Worm (Caenorhabditis elegans) whole organism, L3 larva: ENCODE data around the gene nhr-7.
A peak's percentile ranks its signal among the peaks of the same experiment; 100 is the strongest.

ENCODE experiments used
- R02D3.7 ChIP-seq: fragments of 150-350 bp; optimal IDR thresholded peaks from 2 replicates; lab custom pipeline; 2014; ENCODE audit warnings: missing biosample characterization, missing genetic modification characterization
- ZK546.5 ChIP-seq: sonication (generic microtip); optimal IDR thresholded peaks from 2 replicates; lab custom pipeline; 2017; ENCODE audit warnings: missing biosample characterization, missing genetic modification characterization
- aly-2 ChIP-seq: fragments of 150-350 bp; optimal IDR thresholded peaks from 2 replicates; lab custom pipeline; 2014; ENCODE audit warnings: missing biosample characterization, missing genetic modification characterization
- ama-1 ChIP-seq: fragments of 150-350 bp; optimal IDR thresholded peaks from 2 replicates; lab custom pipeline; 2018
- ceh-16 ChIP-seq: sonication (generic microtip); optimal IDR thresholded peaks from 2 replicates; lab custom pipeline; 2017; ENCODE audit warnings: missing biosample characterization, missing genetic modification characterization
- ceh-28 ChIP-seq: fragments of 150-350 bp; optimal IDR thresholded peaks from 2 replicates; lab custom pipeline; 2014; ENCODE audit warnings: missing biosample characterization, missing genetic modification reagents, missing genetic modification characterization
- ceh-82 ChIP-seq: fragments of 150-350 bp; optimal IDR thresholded peaks from 2 replicates; lab custom pipeline; 2014; ENCODE audit warnings: missing biosample characterization, missing genetic modification characterization
- ceh-9 ChIP-seq: sonication (generic microtip); optimal IDR thresholded peaks from 2 replicates; lab custom pipeline; 2018; ENCODE audit warnings: missing biosample characterization, missing genetic modification characterization
- daf-12 ChIP-seq: fragments of 150-350 bp; optimal IDR thresholded peaks from 2 replicates; lab custom pipeline; 2014; ENCODE audit warnings: missing biosample characterization, missing genetic modification reagents, missing genetic modification characterization
- egl-27 ChIP-seq: sonication (generic microtip); optimal IDR thresholded peaks from 4 replicates; lab custom pipeline; 2017; ENCODE audit warnings: missing biosample characterization, missing genetic modification reagents, missing genetic modification characterization
- egl-5 ChIP-seq: fragments of 150-350 bp; optimal IDR thresholded peaks from 2 replicates; lab custom pipeline; 2017; ENCODE audit warnings: missing biosample characterization, missing genetic modification reagents, missing genetic modification characterization, inconsistent platforms
- elt-1 ChIP-seq: fragments of 150-350 bp; optimal IDR thresholded peaks from 2 replicates; lab custom pipeline; 2014; ENCODE audit warnings: missing biosample characterization, missing genetic modification characterization
- elt-2 ChIP-seq: sonication (generic microtip); optimal IDR thresholded peaks from 2 replicates; lab custom pipeline; 2016; ENCODE audit warnings: missing genetic modification reagents, mild to moderate bottlenecking, missing genetic modification characterization, missing compliant biosample characterization
- elt-3 ChIP-seq, 3 experiments: fragments of 150-350 bp in 1 of 3; sonication (generic microtip) in 2 of 3; optimal IDR thresholded peaks; 2 replicates in 2 of 3; 4 replicates in 1 of 3; lab custom pipeline; 2014 to 2017; ENCODE audit warnings: missing biosample characterization in 3 of 3, missing genetic modification characterization in 3 of 3
- fkh-10 ChIP-seq: sonication (generic microtip); optimal IDR thresholded peaks from 2 replicates; lab custom pipeline; 2017; ENCODE audit warnings: missing biosample characterization, missing genetic modification reagents, missing genetic modification characterization
- fkh-2 ChIP-seq: fragments of 150-350 bp; optimal IDR thresholded peaks from 2 replicates; lab custom pipeline; 2014; ENCODE audit warnings: missing biosample characterization, missing genetic modification reagents, missing genetic modification characterization
- hmg-11 ChIP-seq: sonication (generic microtip); optimal IDR thresholded peaks from 2 replicates; lab custom pipeline; 2016; ENCODE audit warnings: missing genetic modification characterization, missing compliant biosample characterization
- jun-1 ChIP-seq: fragments of 150-350 bp; optimal IDR thresholded peaks from 2 replicates; lab custom pipeline; 2014; ENCODE audit warnings: missing biosample characterization, missing genetic modification reagents, missing genetic modification characterization
- lin-15B ChIP-seq: fragments of 150-350 bp; optimal IDR thresholded peaks from 2 replicates; lab custom pipeline; 2014; ENCODE audit warnings: missing biosample characterization, missing genetic modification characterization
- lin-39 ChIP-seq: fragments of 150-350 bp; optimal IDR thresholded peaks from 2 replicates; lab custom pipeline; 2018; ENCODE audit warnings: missing biosample characterization, missing genetic modification reagents, missing genetic modification characterization
- mdl-1 ChIP-seq: fragments of 150-350 bp; optimal IDR thresholded peaks from 2 replicates; lab custom pipeline; 2014; ENCODE audit warnings: missing biosample characterization, missing genetic modification characterization
- mml-1 ChIP-seq: fragments of 150-350 bp; sonication (generic microtip); optimal IDR thresholded peaks from 3 replicates; lab custom pipeline; 2014; ENCODE audit warnings: missing biosample characterization, missing genetic modification characterization
- nfya-1 ChIP-seq: sonication (generic microtip); optimal IDR thresholded peaks from 2 replicates; lab custom pipeline; 2017; ENCODE audit warnings: missing genetic modification characterization, mild to moderate bottlenecking, missing compliant biosample characterization, antibody characterized with exemption, moderate library complexity; ENCODE audit not compliant: insufficient read depth
- nhr-11 ChIP-seq: fragments of 150-350 bp; optimal IDR thresholded peaks from 2 replicates; lab custom pipeline; 2014; ENCODE audit warnings: missing biosample characterization, missing genetic modification characterization
- nhr-12 ChIP-seq: fragments of 150-350 bp; optimal IDR thresholded peaks from 2 replicates; lab custom pipeline; 2014; ENCODE audit warnings: missing biosample characterization, missing genetic modification characterization
- nhr-23 ChIP-seq: fragments of 150-350 bp; optimal IDR thresholded peaks from 2 replicates; lab custom pipeline; 2014; ENCODE audit warnings: missing biosample characterization, missing genetic modification reagents, missing genetic modification characterization
- nhr-25 ChIP-seq: sonication (generic microtip); optimal IDR thresholded peaks from 2 replicates; lab custom pipeline; 2017; ENCODE audit warnings: missing biosample characterization, missing genetic modification characterization
- nhr-28 ChIP-seq: fragments of 150-350 bp; optimal IDR thresholded peaks from 2 replicates; lab custom pipeline; 2014; ENCODE audit warnings: missing biosample characterization, missing genetic modification characterization
- nhr-43 ChIP-seq: sonication (generic microtip); optimal IDR thresholded peaks from 2 replicates; lab custom pipeline; 2016; ENCODE audit warnings: mild to moderate bottlenecking, missing genetic modification characterization, missing compliant biosample characterization; ENCODE audit not compliant: poor library complexity, severe bottlenecking
- nhr-77 ChIP-seq: fragments of 150-350 bp; optimal IDR thresholded peaks from 2 replicates; lab custom pipeline; 2014; ENCODE audit warnings: missing biosample characterization, missing genetic modification characterization
- pha-4 ChIP-seq: fragments of 150-350 bp; optimal IDR thresholded peaks from 2 replicates; lab custom pipeline; 2014; ENCODE audit warnings: missing biosample characterization, missing genetic modification reagents, missing genetic modification characterization
- sea-2 ChIP-seq: fragments of 150-350 bp; sonication (generic microtip); optimal IDR thresholded peaks from 4 replicates; lab custom pipeline; 2014; ENCODE audit warnings: missing biosample characterization, missing genetic modification reagents, missing genetic modification characterization
- skn-1 ChIP-seq: fragments of 150-350 bp; optimal IDR thresholded peaks from 2 replicates; lab custom pipeline; 2014; ENCODE audit warnings: missing biosample characterization, missing genetic modification characterization
- snpc-4 ChIP-seq: fragments of 150-350 bp; optimal IDR thresholded peaks from 2 replicates; lab custom pipeline; 2014; ENCODE audit warnings: missing biosample characterization, missing genetic modification characterization
- tbx-2 ChIP-seq: sonication (generic microtip); optimal IDR thresholded peaks from 2 replicates; lab custom pipeline; 2016; ENCODE audit warnings: mild to moderate bottlenecking, missing genetic modification characterization, missing compliant biosample characterization
- ztf-11 ChIP-seq: fragments of 150-350 bp; optimal IDR thresholded peaks from 2 replicates; lab custom pipeline; 2014; ENCODE audit warnings: missing biosample characterization, missing genetic modification characterization
- ztf-4 ChIP-seq: fragments of 150-350 bp; optimal IDR thresholded peaks from 2 replicates; lab custom pipeline; 2014; ENCODE audit warnings: missing biosample characterization, missing genetic modification characterization

nhr-7 gene

ce11 chrIV:11314885-11315284 is 43.7 kb upstream of the nhr-7 start, which contains the start of the genes B0035.3, B0035.22 and pfd-4:
Gene B0035.3, minus strand, starts transcription at chrIV:11314998.
Gene B0035.22, plus strand, starts transcription at chrIV:11315153.
Gene pfd-4, plus strand, starts transcription at chrIV:11315207.
- TF ChIP-seq elt-2 (tag; lab: Kevin White, UChicago): no peak
- no peak for TF ChIP-seq nhr-77 (tag; lab: Kevin White, UChicago)
- peak; percentile 18 for TF ChIP-seq snpc-4
- peak; percentile 62 for TF ChIP-seq nfya-1 (tag; lab: Kevin White, UChicago)
- TF ChIP-seq mml-1 (tag; lab: Kevin White, UChicago): no peak
- TF ChIP-seq tbx-2 (tag; lab: Kevin White, UChicago): no peak
- TF ChIP-seq nhr-43 (tag; lab: Kevin White, UChicago): peak; percentile 68
- TF ChIP-seq ztf-11: no peak
- peak; percentile 3 for TF ChIP-seq nhr-25 (tag; lab: Kevin White, UChicago)
- TF ChIP-seq pha-4 (tag; lab: Kevin White, UChicago): peak; percentile 60
- peak; percentile 63 for TF ChIP-seq nhr-23
- TF ChIP-seq R02D3.7 (tag; lab: Kevin White, UChicago): no peak
- peak; percentile 85 for TF ChIP-seq lin-15B (tag; lab: Kevin White, UChicago)
- no peak for TF ChIP-seq sea-2 (GFP tag; lab: Kevin White, UChicago)
- TF ChIP-seq egl-5 (tag; lab: Kevin White, UChicago): no peak
- no peak for TF ChIP-seq ZK546.5
- no peak for TF ChIP-seq ama-1 (lab: Kevin White, UChicago)
- TF ChIP-seq hmg-11: peak; percentile 25

- TF ChIP-seq nhr-11 (tag; lab: Kevin White, UChicago) (no peak), tbx-2 (tag; lab: Kevin White, UChicago) (no peak), ztf-4 (tag; lab: Kevin White, UChicago) (no peak), egl-27 (tag; lab: Kevin White, UChicago) (no peak), ZK546.5 (no peak), ztf-11 (no peak), ceh-16 (tag; lab: Kevin White, UChicago) (no peak), fkh-10 (no peak), hmg-11 (no peak), elt-1 (tag; lab: Kevin White, UChicago) (no peak), nhr-28 (no peak), jun-1 (tag; lab: Kevin White, UChicago) (no peak), aly-2 (tag; lab: Kevin White, UChicago) (no peak), daf-12 (tag; lab: Kevin White, UChicago) (no peak), nhr-77 (tag; lab: Kevin White, UChicago) (no peak), ceh-82 (tag; lab: Kevin White, UChicago) (no peak), elt-3 (tag; optimal IDR thresholded peaks at IDR 0.05; lab: Kevin White, UChicago) (no peak), ama-1 (lab: Kevin White, UChicago) (no peak), skn-1 (tag; lab: Kevin White, UChicago) (no peak)
- TF ChIP-seq, all 47 proteins: peak for 0
These were observed 42.7 kb upstream of the nhr-7 start, which contains the start of gene dnj-2 for ce11 chrIV:11313880-11314279. Gene dnj-2, minus strand, starts transcription at chrIV:11313980.

DNA sequence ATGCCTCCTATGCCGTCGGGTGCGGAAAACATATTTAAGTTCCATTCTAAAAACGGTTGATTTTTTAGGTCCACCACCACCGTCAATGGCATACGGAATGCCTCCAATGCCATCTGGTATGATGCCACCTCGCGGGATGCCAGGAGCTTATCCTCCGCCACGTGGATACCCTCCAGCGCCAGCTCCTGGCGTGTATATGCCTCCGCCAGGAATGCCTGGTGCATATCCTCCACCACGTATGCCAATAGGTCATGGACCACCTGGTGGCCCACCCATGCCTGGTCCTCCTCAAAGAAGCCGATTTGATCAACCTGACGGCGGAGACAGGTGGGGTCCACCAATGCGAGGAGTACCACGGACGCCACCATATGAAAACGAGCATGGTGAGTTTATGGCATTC is 40.3 kb upstream of the nhr-7 start:
- TF ChIP-seq mml-1 (tag; lab: Kevin White, UChicago) (no peak), egl-5 (tag; lab: Kevin White, UChicago) (no peak), nhr-12 (no peak), ama-1 (lab: Kevin White, UChicago) (no peak), nhr-25 (tag; lab: Kevin White, UChicago) (no peak), R02D3.7 (tag; lab: Kevin White, UChicago) (no peak), ceh-28 (no peak), nfya-1 (tag; lab: Kevin White, UChicago) (no peak), fkh-2 (no peak), lin-39 (tag; lab: Kevin White, UChicago) (no peak), aly-2 (tag; lab: Kevin White, UChicago) (no peak), fkh-10 (no peak), mdl-1 (tag; lab: Kevin White, UChicago) (no peak), ceh-9 (tag; lab: Kevin White, UChicago) (no peak), ZK546.5 (no peak), nhr-43 (tag; lab: Kevin White, UChicago) (no peak), sea-2 (GFP tag; lab: Kevin White, UChicago) (no peak)
